Fruit fly (Drosophila melanogaster): Measurements from ENCODE around the gene Trmt112.

Gene Trmt112

DNA sequence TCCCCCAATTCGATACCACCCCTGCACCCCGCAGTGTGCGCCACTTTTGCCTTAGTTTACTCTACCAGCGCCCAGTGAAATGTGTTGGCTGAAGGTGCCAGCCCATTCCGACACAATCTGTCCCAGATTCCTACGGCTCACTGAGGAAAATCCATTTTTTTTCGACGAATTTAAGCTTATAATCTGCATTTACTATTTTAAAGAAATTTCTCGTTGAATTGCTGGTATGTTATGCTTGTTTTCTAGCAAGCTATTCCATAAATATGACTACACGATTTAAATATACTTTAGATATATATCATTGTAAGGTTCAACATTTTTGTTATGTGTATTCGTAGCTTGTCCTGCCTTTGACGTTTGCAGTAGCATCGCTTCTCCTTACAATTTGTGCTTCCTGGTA, 6.6 kb upstream of the Trmt112 start (continued):
- TF ChIP-seq grn (GFP tag; optimal IDR thresholded peaks at IDR 0.05) (no peak), ftz-f1 (GFP tag; optimal IDR thresholded peaks at IDR 0.05) (no peak), CG2712 (tag; optimal IDR thresholded peaks at IDR 0.05) (peak; percentile 30), ATbp (GFP tag; optimal IDR thresholded peaks at IDR 0.05) (peak; percentile 2), ERR (GFP tag; optimal IDR thresholded peaks at IDR 0.05) (no peak), CG2116 (GFP tag; optimal IDR thresholded peaks at IDR 0.05) (no peak), CG11504 (tag; optimal IDR thresholded peaks at IDR 0.05) (peak; percentile 52), CG9817 (tag; optimal IDR thresholded peaks at IDR 0.05) (no peak), pita (GFP tag; optimal IDR thresholded peaks at IDR 0.05) (no peak), CG7357 (GFP tag; IDR thresholded peaks at IDR 0.05) (no peak), CG7745 (tag; optimal IDR thresholded peaks at IDR 0.05) (no peak), CG6654 (GFP tag; optimal IDR thresholded peaks at IDR 0.05) (no peak), kni (GFP tag; optimal IDR thresholded peaks at IDR 0.05) (no peak), CG4730 (GFP tag; IDR thresholded peaks at IDR 0.05) (no peak), CG13775 (GFP tag; optimal IDR thresholded peaks at IDR 0.05) (no peak), C15 (GFP tag; IDR thresholded peaks at IDR 0.05) (no peak), E2f2 (GFP tag; IDR thresholded peaks at IDR 0.05) (no peak), Fer1 (GFP tag; optimal IDR thresholded peaks at IDR 0.05) (no peak), BtbVII (GFP tag; optimal IDR thresholded peaks at IDR 0.05) (no peak), D (optimal IDR thresholded peaks at IDR 0.05) (no peak), D (GFP tag; optimal IDR thresholded peaks at IDR 0.05) (peak; percentile 1), wdn (GFP tag; IDR thresholded peaks at IDR 0.05) (no peak), CG3163 (GFP tag; optimal IDR thresholded peaks at IDR 0.05) (no peak), CG8281 (tag; optimal IDR thresholded peaks at IDR 0.05) (no peak), jing (GFP tag; optimal IDR thresholded peaks at IDR 0.05) (no peak), gce (GFP tag; IDR thresholded peaks at IDR 0.05) (no peak), cas (GFP tag; IDR thresholded peaks at IDR 0.05) (no peak), lilli (GFP tag; optimal IDR thresholded peaks at IDR 0.05) (no peak), CG10267 (tag; optimal IDR thresholded peaks at IDR 0.05) (no peak), chif (GFP tag; optimal IDR thresholded peaks at IDR 0.05) (no peak), vvl (GFP tag; IDR thresholded peaks at IDR 0.05) (peak; percentile 47; the same call in 1 of the 2 replicates), klu (GFP tag; IDR thresholded peaks at IDR 0.05) (no peak), phol (tag; optimal IDR thresholded peaks at IDR 0.05) (peak; percentile 36), Hmr (GFP tag; optimal IDR thresholded peaks at IDR 0.05) (no peak), nmo (GFP tag; optimal IDR thresholded peaks at IDR 0.05) (peak; percentile 3), CG7839 (tag; optimal IDR thresholded peaks at IDR 0.05) (peak; percentile 51), crol (GFP tag; IDR thresholded peaks at IDR 0.05) (no peak), toy (GFP tag; IDR thresholded peaks at IDR 0.05) (no peak), lab (GFP tag; optimal IDR thresholded peaks at IDR 0.05) (peak; percentile 5), crc (GFP tag; optimal IDR thresholded peaks at IDR 0.05) (no peak), Mad (GFP tag; optimal IDR thresholded peaks at IDR 0.05) (no peak), CG4854 (GFP tag; optimal IDR thresholded peaks at IDR 0.05) (no peak), gt (GFP tag; IDR thresholded peaks at IDR 0.05) (no peak), oc (tag; optimal IDR thresholded peaks at IDR 0.05) (no peak), Dp (GFP tag; optimal IDR thresholded peaks at IDR 0.05) (no peak), sens (GFP tag) (peak; percentile 59), tna (GFP tag; IDR thresholded peaks at IDR 0.05; ENCODE audit: partially characterized antibody) (no peak), CG10543 (GFP tag; optimal IDR thresholded peaks at IDR 0.05) (no peak), CG12659 (GFP tag; optimal IDR thresholded peaks at IDR 0.05) (no peak), Hr3 (GFP tag; optimal IDR thresholded peaks at IDR 0.05) (no peak), CG4820 (GFP tag; optimal IDR thresholded peaks at IDR 0.05) (no peak), CkIIα-i1 (GFP tag; IDR thresholded peaks at IDR 0.05) (no peak), ham (GFP tag; IDR thresholded peaks at IDR 0.05) (no peak)
